Worm (Caenorhabditis elegans): ENCODE results near the gene arrd-10.

arrd-10 gene

ce11 chrII:12908779-12909178 is 31.1 kb upstream of the arrd-10 start, which contains the start of gene ddn-2:
Gene ddn-2, plus strand, starts transcription at chrII:12909079.
- TF ChIP-seq tab-1 (GFP tag; IDR thresholded peaks at IDR 0.05) (no peak), ztf-29 (GFP tag; IDR thresholded peaks at IDR 0.05) (no peak), klf-2 (GFP tag; conservative IDR thresholded peaks at IDR 0.05) (no peak), flt-1 (GFP tag; IDR thresholded peaks at IDR 0.05) (no peak), ref-1 (GFP tag; conservative IDR thresholded peaks at IDR 0.05) (no peak), ztf-23 (GFP tag; IDR thresholded peaks at IDR 0.05) (no peak), T22C8.4 (GFP tag; IDR thresholded peaks at IDR 0.05) (no peak), cog-1 (tag; optimal IDR thresholded peaks at IDR 0.05) (no peak), med-1 (GFP tag; optimal IDR thresholded peaks at IDR 0.05; ENCODE audit: insufficient read depth) (no peak)

ce11 chrII:12914514-12915075 is 25.3 kb upstream of the arrd-10 start, which contains the start of gene F35C5.12:
Gene F35C5.12, minus strand, starts transcription at chrII:12914564.
- TF ChIP-seq flt-1 (GFP tag; IDR thresholded peaks at IDR 0.05): no peak
- TF ChIP-seq ref-1 (GFP tag; conservative IDR thresholded peaks at IDR 0.05): no peak
- TF ChIP-seq ztf-29 (GFP tag; IDR thresholded peaks at IDR 0.05): no peak
- TF ChIP-seq T22C8.4 (GFP tag; IDR thresholded peaks at IDR 0.05): no peak
- TF ChIP-seq klf-2 (GFP tag; conservative IDR thresholded peaks at IDR 0.05): no peak
- TF ChIP-seq ztf-23 (GFP tag; IDR thresholded peaks at IDR 0.05): no peak
- no peak for TF ChIP-seq cog-1 (tag; optimal IDR thresholded peaks at IDR 0.05)
- TF ChIP-seq med-1 (GFP tag; optimal IDR thresholded peaks at IDR 0.05; ENCODE audit: insufficient read depth): no peak
- no peak for TF ChIP-seq tab-1 (GFP tag; IDR thresholded peaks at IDR 0.05)

ce11 chrII:12918960-12919553 is 20.8 kb upstream of the arrd-10 start, which contains the start of the genes F58G1.2 and wago-4:
Gene F58G1.2, minus strand, starts transcription at chrII:12919010.
Gene wago-4, plus strand, starts transcription at chrII:12919551.
- TF ChIP-seq med-1 (GFP tag; optimal IDR thresholded peaks at IDR 0.05; ENCODE audit: insufficient read depth): no peak

ce11 chrII:12921478-12921877 is 18.4 kb upstream of the arrd-10 start:
- TF ChIP-seq ztf-23 (GFP tag; IDR thresholded peaks at IDR 0.05): no peak
- no peak for TF ChIP-seq ztf-29 (GFP tag; IDR thresholded peaks at IDR 0.05)
- no peak for TF ChIP-seq klf-2 (GFP tag; conservative IDR thresholded peaks at IDR 0.05)
- TF ChIP-seq flt-1 (GFP tag; IDR thresholded peaks at IDR 0.05): no peak
- no peak for TF ChIP-seq tab-1 (GFP tag; IDR thresholded peaks at IDR 0.05)
- TF ChIP-seq T22C8.4 (GFP tag; IDR thresholded peaks at IDR 0.05): no peak
- no peak for TF ChIP-seq ref-1 (GFP tag; conservative IDR thresholded peaks at IDR 0.05)
- TF ChIP-seq cog-1 (tag; optimal IDR thresholded peaks at IDR 0.05): no peak
- no peak for TF ChIP-seq med-1 (GFP tag; optimal IDR thresholded peaks at IDR 0.05; ENCODE audit: insufficient read depth)

ce11 chrII:12923225-12923624 is 16.7 kb upstream of the arrd-10 start:
- no peak for TF ChIP-seq flt-1 (GFP tag; IDR thresholded peaks at IDR 0.05)
- no peak for TF ChIP-seq klf-2 (GFP tag; conservative IDR thresholded peaks at IDR 0.05)
- no peak for TF ChIP-seq ztf-23 (GFP tag; IDR thresholded peaks at IDR 0.05)
- no peak for TF ChIP-seq ztf-29 (GFP tag; IDR thresholded peaks at IDR 0.05)
- TF ChIP-seq cog-1 (tag; optimal IDR thresholded peaks at IDR 0.05): no peak
- no peak for TF ChIP-seq T22C8.4 (GFP tag; IDR thresholded peaks at IDR 0.05)
- TF ChIP-seq tab-1 (GFP tag; IDR thresholded peaks at IDR 0.05): no peak
- no peak for TF ChIP-seq med-1 (GFP tag; optimal IDR thresholded peaks at IDR 0.05; ENCODE audit: insufficient read depth)
- no peak for TF ChIP-seq ref-1 (GFP tag; conservative IDR thresholded peaks at IDR 0.05)

- TF ChIP-seq flt-1 (GFP tag; IDR thresholded peaks at IDR 0.05): no peak
- TF ChIP-seq ztf-23 (GFP tag; IDR thresholded peaks at IDR 0.05): no peak
- TF ChIP-seq ztf-29 (GFP tag; IDR thresholded peaks at IDR 0.05): no peak
- TF ChIP-seq T22C8.4 (GFP tag; IDR thresholded peaks at IDR 0.05): no peak
- no peak for TF ChIP-seq ref-1 (GFP tag; conservative IDR thresholded peaks at IDR 0.05)
- no peak for TF ChIP-seq cog-1 (tag; optimal IDR thresholded peaks at IDR 0.05)
- no peak for TF ChIP-seq klf-2 (GFP tag; conservative IDR thresholded peaks at IDR 0.05)
- no peak for TF ChIP-seq med-1 (GFP tag; optimal IDR thresholded peaks at IDR 0.05; ENCODE audit: insufficient read depth)
- TF ChIP-seq tab-1 (GFP tag; IDR thresholded peaks at IDR 0.05): no peak
Measured at ce11 chrII:12925551-12925950, 14.3 kb upstream of the arrd-10 start, which contains the start of gene F58G1.8. Gene F58G1.8, minus strand, starts transcription at chrII:12925651.

ce11 chrII:12928241-12928640 is 11.7 kb upstream of the arrd-10 start, which contains the start of gene F58G1.3:
Gene F58G1.3, minus strand, starts transcription at chrII:12928341.
- TF ChIP-seq flt-1 (GFP tag; IDR thresholded peaks at IDR 0.05): no peak
- no peak for TF ChIP-seq klf-2 (GFP tag; conservative IDR thresholded peaks at IDR 0.05)
- no peak for TF ChIP-seq med-1 (GFP tag; optimal IDR thresholded peaks at IDR 0.05; ENCODE audit: insufficient read depth)
- no peak for TF ChIP-seq ztf-23 (GFP tag; IDR thresholded peaks at IDR 0.05)
- TF ChIP-seq ref-1 (GFP tag; conservative IDR thresholded peaks at IDR 0.05): no peak
- no peak for TF ChIP-seq tab-1 (GFP tag; IDR thresholded peaks at IDR 0.05)
- no peak for TF ChIP-seq ztf-29 (GFP tag; IDR thresholded peaks at IDR 0.05)
- no peak for TF ChIP-seq T22C8.4 (GFP tag; IDR thresholded peaks at IDR 0.05)
- TF ChIP-seq cog-1 (tag; optimal IDR thresholded peaks at IDR 0.05): no peak

- TF ChIP-seq cog-1 (tag; optimal IDR thresholded peaks at IDR 0.05): no peak
- no peak for TF ChIP-seq klf-2 (GFP tag; conservative IDR thresholded peaks at IDR 0.05)
- TF ChIP-seq T22C8.4 (GFP tag; IDR thresholded peaks at IDR 0.05): no peak
- TF ChIP-seq med-1 (GFP tag; optimal IDR thresholded peaks at IDR 0.05; ENCODE audit: insufficient read depth): no peak
- no peak for TF ChIP-seq flt-1 (GFP tag; IDR thresholded peaks at IDR 0.05)
- TF ChIP-seq tab-1 (GFP tag; IDR thresholded peaks at IDR 0.05): no peak
- no peak for TF ChIP-seq ztf-29 (GFP tag; IDR thresholded peaks at IDR 0.05)
- TF ChIP-seq ref-1 (GFP tag; conservative IDR thresholded peaks at IDR 0.05): no peak
- TF ChIP-seq ztf-23 (GFP tag; IDR thresholded peaks at IDR 0.05): no peak
Measured at ce11 chrII:12930138-12930537, 9.8 kb upstream of the arrd-10 start.

- TF ChIP-seq T22C8.4 (GFP tag; IDR thresholded peaks at IDR 0.05) (no peak), med-1 (GFP tag; optimal IDR thresholded peaks at IDR 0.05; ENCODE audit: insufficient read depth) (no peak), cog-1 (tag; optimal IDR thresholded peaks at IDR 0.05) (no peak), ztf-23 (GFP tag; IDR thresholded peaks at IDR 0.05) (no peak), tab-1 (GFP tag; IDR thresholded peaks at IDR 0.05) (no peak), flt-1 (GFP tag; IDR thresholded peaks at IDR 0.05) (no peak), klf-2 (GFP tag; conservative IDR thresholded peaks at IDR 0.05) (no peak), ztf-29 (GFP tag; IDR thresholded peaks at IDR 0.05) (no peak)
Measured at ce11 chrII:12931456-12931923, 8.4 kb upstream of the arrd-10 start, which contains the start of gene dct-18. Gene dct-18, plus strand, starts transcription at chrII:12931873.

Measured in whole organism, midembryonic.